Worm (Caenorhabditis elegans): ENCODE results near the gene cal-7.

Gene cal-7

ce11 chrV:9730743-9731706 lies 2.9 kb upstream of the cal-7 start (continued):
- TF ChIP-seq snpc-4 (GFP tag; optimal IDR thresholded peaks at IDR 0.05) (peak; percentile 55), snpc-4 (tag; optimal IDR thresholded peaks at IDR 0.05) (peak; percentile 42 to 79 (median 78)), lsy-27 (tag; optimal IDR thresholded peaks at IDR 0.05; ENCODE audit: borderline replicate concordance, insufficient read depth) (no peak), ztf-18 (tag; optimal IDR thresholded peaks at IDR 0.05) (peak; percentile 71), let-607 (tag; optimal IDR thresholded peaks at IDR 0.05) (peak; percentile 93 to 95), pbrm-1 (GFP tag; IDR thresholded peaks at IDR 0.05) (peak; percentile 58), ceh-40 (GFP tag; IDR thresholded peaks at IDR 0.05) (no peak), F37B4.10 (GFP tag; IDR thresholded peaks at IDR 0.05) (no peak), T26A5.8 (tag; optimal IDR thresholded peaks at IDR 0.05) (no peak), Y79H2A.3 (GFP tag; conservative IDR thresholded peaks at IDR 0.05) (no peak), zim-3 (tag; optimal IDR thresholded peaks at IDR 0.05) (no peak), ztf-26 (tag; optimal IDR thresholded peaks at IDR 0.05) (peak; percentile 90), let-526 (GFP tag; IDR thresholded peaks at IDR 0.05) (peak; percentile 88; the same call in 1 of the 2 replicates), snpc-3.4 (tag; optimal IDR thresholded peaks at IDR 0.05) (no peak), ceh-100 (GFP tag; IDR thresholded peaks at IDR 0.05) (peak; percentile 33; the same call in 1 of the 2 replicates), lir-1 (GFP tag; conservative IDR thresholded peaks at IDR 0.05) (peak; percentile 70), B0019.2 (GFP tag; conservative IDR thresholded peaks at IDR 0.05) (peak; percentile 32; the same call in 1 of the 2 replicates), unc-130 (GFP tag; optimal IDR thresholded peaks at IDR 0.05) (peak; percentile 12), lsl-1 (GFP tag; optimal IDR thresholded peaks at IDR 0.05) (no peak), Y95B8A.8 (GFP tag; IDR thresholded peaks at IDR 0.05) (0 out of 2 replicates have a peak, but pooled peaks have one; percentile 33), F39B2.1 (GFP tag; IDR thresholded peaks at IDR 0.05) (no peak), egl-44 (GFP tag; IDR thresholded peaks at IDR 0.05) (peak; percentile 71; the same call in 1 of the 2 replicates), hsf-1 (GFP tag; IDR thresholded peaks at IDR 0.05) (no peak), nhr-27 (tag; optimal IDR thresholded peaks at IDR 0.05) (no peak), snpc-1.3 (tag; optimal IDR thresholded peaks at IDR 0.05; ENCODE audit: insufficient read depth) (no peak), nhr-80 (tag; optimal IDR thresholded peaks at IDR 0.05) (peak; percentile 97), sdz-38 (tag; optimal IDR thresholded peaks at IDR 0.05) (no peak), ceh-79 (tag; optimal IDR thresholded peaks at IDR 0.05) (no peak), Y56A3A.18 (GFP tag; IDR thresholded peaks at IDR 0.05) (0 out of 2 replicates have a peak, but pooled peaks have one; percentile 6), hlh-12 (tag; optimal IDR thresholded peaks at IDR 0.05) (no peak), madf-3 (GFP tag; IDR thresholded peaks at IDR 0.05) (no peak), mxl-1 (tag; optimal IDR thresholded peaks at IDR 0.05) (peak; percentile 36), unc-62 (GFP tag; optimal IDR thresholded peaks at IDR 0.05) (peak; percentile 32), repo-1 (tag; optimal IDR thresholded peaks at IDR 0.05) (peak; percentile 61), cebp-2 (GFP tag; IDR thresholded peaks at IDR 0.05) (no peak), C17E4.6 (GFP tag; IDR thresholded peaks at IDR 0.05) (peak; percentile 50; the same call in 1 of the 2 replicates), attf-6 (GFP tag; IDR thresholded peaks at IDR 0.05) (no peak), ceh-27 (GFP tag; optimal IDR thresholded peaks at IDR 0.05) (peak; percentile 95), F57A8.1 (GFP tag; optimal IDR thresholded peaks at IDR 0.05) (peak; percentile 21), aptf-3 (GFP tag; IDR thresholded peaks at IDR 0.05) (no peak), rcor-1 (GFP tag; IDR thresholded peaks at IDR 0.05) (peak; percentile 63), lin-54 (GFP tag; optimal IDR thresholded peaks at IDR 0.05) (peak; percentile 62), dpl-1 (GFP tag; optimal IDR thresholded peaks at IDR 0.05) (no peak), F33H1.4 (GFP tag; IDR thresholded peaks at IDR 0.05) (no peak)
